Fruit fly (Drosophila melanogaster) whole organism, embryonic: ENCODE measurements around the gene wb.

ENCODE experiments used
- Bteb2 ChIP-seq: fragments of 200-800 bp; sonication (Bioruptor generic); optimal IDR thresholded peaks from 2 replicates; lab custom pipeline; 2016; ENCODE audit warnings: missing biosample characterization, missing genetic modification characterization
- CG10267 ChIP-seq: fragments of 200-800 bp; sonication (Bioruptor generic); optimal IDR thresholded peaks from 2 replicates; lab custom pipeline; 2018; ENCODE audit warnings: missing biosample characterization, mild to moderate bottlenecking, missing genetic modification characterization, moderate library complexity
- ac ChIP-seq: fragments of 200-800 bp; sonication (Bioruptor generic); optimal IDR thresholded peaks from 3 replicates; lab custom pipeline; 2017; ENCODE audit warnings: missing biosample characterization, mild to moderate bottlenecking, missing genetic modification characterization
- trh ChIP-seq: fragments of 200-800 bp; sonication (Bioruptor generic); optimal IDR thresholded peaks from 2 replicates; lab custom pipeline; 2016; ENCODE audit warnings: missing biosample characterization, missing genetic modification characterization

DNA sequence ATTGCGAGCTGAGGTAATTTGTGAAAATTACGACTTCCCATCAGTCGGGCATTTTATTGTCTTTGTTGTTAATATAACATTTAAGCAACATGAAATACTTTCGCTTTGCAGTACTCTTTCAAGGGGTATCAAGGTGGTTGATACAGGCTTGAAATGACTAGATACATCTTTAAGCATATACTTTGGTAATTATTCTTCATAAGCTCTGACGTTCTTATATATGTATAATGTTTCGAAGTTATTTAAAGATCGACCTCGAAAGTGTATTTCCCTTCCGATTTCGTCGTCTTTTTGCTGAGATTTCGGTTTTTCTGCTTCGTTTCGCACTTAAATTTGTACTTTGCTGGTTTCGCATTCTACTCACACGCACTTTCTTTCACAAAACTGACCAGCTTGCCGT lies 15.0 kb upstream of the wb start:
- no peak for TF ChIP-seq CG10267 (tag; lab: Kevin White, UChicago)
- TF ChIP-seq ac (GFP tag; lab: Kevin White, UChicago), result no peak
- TF ChIP-seq trh (GFP tag; lab: Kevin White, UChicago), result no peak
- TF ChIP-seq Bteb2 (GFP tag; lab: Kevin White, UChicago), result no peak
